Worm (Caenorhabditis elegans): ENCODE results near the gene C42C1.8.

DNA sequence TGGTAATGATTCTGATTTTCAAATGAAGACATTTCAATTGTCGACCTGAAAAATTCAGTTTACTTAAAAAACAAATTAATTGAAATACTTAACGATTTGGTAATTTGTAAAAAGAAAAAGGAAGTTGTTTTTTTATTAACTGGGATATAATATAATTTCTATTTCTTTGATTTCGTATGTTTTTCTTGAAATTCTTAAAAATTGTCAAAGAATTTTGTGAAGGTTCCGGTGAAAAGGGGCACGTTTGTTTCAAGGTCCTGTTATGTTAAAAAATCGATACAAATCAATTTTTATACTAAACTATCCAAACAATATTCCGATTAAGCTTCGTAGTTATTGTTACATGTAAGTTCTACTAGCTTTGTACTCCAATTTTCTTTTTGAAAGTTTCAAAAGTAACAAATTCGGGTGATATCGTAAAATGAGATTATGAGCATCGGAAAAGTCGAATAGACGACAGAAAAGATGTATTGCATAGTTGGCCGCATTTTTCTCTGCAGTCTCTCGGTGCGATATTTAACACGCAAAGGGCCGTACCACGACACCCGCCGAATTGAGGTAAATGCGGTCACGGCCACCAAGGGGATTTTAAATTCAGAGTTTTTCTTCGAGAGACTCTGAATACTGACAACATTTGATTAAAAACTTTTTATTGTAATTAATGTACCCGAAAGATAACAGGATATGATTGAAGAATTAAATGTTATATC, 31.5 kb upstream of the C42C1.8 start, which contains the start of gene Y39C12A.9:
- TF ChIP-seq nhr-237 (tag; optimal IDR thresholded peaks at IDR 0.05) (no peak), elt-3 (tag; optimal IDR thresholded peaks at IDR 0.05) (no peak), nhr-28 (tag; optimal IDR thresholded peaks at IDR 0.05) (no peak), unc-62 (GFP tag; optimal IDR thresholded peaks at IDR 0.05) (no peak), ceh-83 (GFP tag; optimal IDR thresholded peaks at IDR 0.05) (no peak), unc-39 (tag; optimal IDR thresholded peaks at IDR 0.05) (no peak), snpc-4 (tag; optimal IDR thresholded peaks at IDR 0.05) (no peak), pha-4 (tag; optimal IDR thresholded peaks at IDR 0.05) (no peak), nhr-76 (tag; optimal IDR thresholded peaks at IDR 0.05) (no peak)
